Worm (Caenorhabditis elegans): ENCODE data around the gene Y59E1A.4.

Y59E1A.4 gene

DNA sequence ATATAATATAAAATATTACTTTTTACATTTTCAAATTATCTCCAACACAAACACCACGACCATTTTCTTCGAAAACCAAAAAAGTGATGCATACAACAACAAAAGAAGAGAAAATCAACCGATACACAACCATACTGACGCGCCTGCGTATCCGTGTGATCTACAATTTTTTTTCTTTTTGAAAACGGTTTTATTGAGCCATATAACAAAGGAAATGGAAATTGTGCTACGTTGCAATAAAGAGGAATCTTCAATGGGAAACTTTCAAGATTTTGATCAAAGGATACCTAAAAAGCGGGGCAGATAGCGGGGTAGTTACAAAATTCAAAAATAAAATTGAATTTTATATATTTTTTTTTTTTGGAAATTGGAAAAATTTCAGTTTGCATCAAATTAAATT is 34.9 kb upstream of the Y59E1A.4 start, which contains the start of gene F52D2.5:
Gene F52D2.5, minus strand, starts transcription at position 101 of the 400 bp plus-strand sequence.
- TF ChIP-seq F16B12.6 (tag; optimal IDR thresholded peaks at IDR 0.05), result no peak
- TF ChIP-seq C34B4.2 (tag; optimal IDR thresholded peaks at IDR 0.05), result no peak
- TF ChIP-seq rnt-1 (tag; optimal IDR thresholded peaks at IDR 0.05), result no peak

DNA sequence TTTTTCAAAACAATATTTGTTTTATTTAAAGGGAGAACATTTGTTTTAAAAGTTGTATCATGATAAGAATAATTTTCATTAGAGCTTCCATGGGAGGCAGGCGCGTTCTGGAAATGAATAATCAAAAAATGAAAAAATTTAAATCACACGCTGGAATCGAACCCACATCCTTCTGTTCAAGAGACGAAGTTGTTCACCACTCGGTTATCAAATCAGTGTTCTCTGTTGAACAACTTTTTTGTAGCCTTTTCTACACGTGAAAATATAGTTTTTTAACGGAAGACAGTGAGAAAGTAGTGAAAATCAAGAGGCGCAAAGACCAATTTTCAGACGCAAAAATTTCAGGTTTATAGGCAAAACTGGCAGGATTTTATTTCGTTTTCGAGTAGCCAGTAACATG is 33.0 kb upstream of the Y59E1A.4 start:
- TF ChIP-seq nhr-77 (tag; optimal IDR thresholded peaks at IDR 0.05) (no peak), ces-1 (GFP tag; optimal IDR thresholded peaks at IDR 0.05) (no peak), nhr-12 (tag; optimal IDR thresholded peaks at IDR 0.05) (no peak), unc-130 (tag; optimal IDR thresholded peaks at IDR 0.05) (no peak), unc-98 (GFP tag; IDR thresholded peaks at IDR 0.05) (no peak), rnt-1 (tag; optimal IDR thresholded peaks at IDR 0.05) (no peak), nhr-90 (tag; optimal IDR thresholded peaks at IDR 0.05; ENCODE audit: poor library complexity) (no peak), Y116A8C.19 (tag; optimal IDR thresholded peaks at IDR 0.05; ENCODE audit: borderline replicate concordance) (no peak), hpl-2 (GFP tag; optimal IDR thresholded peaks at IDR 0.05) (no peak), aly-2 (tag; optimal IDR thresholded peaks at IDR 0.05) (no peak), dsc-1 (tag; optimal IDR thresholded peaks at IDR 0.05) (no peak), sptf-1 (tag; optimal IDR thresholded peaks at IDR 0.05) (no peak), hlh-4 (tag; optimal IDR thresholded peaks at IDR 0.05) (no peak), sup-37 (GFP tag; optimal IDR thresholded peaks at IDR 0.05) (no peak), ceh-8 (GFP tag; optimal IDR thresholded peaks at IDR 0.05) (no peak), xbp-1 (tag; optimal IDR thresholded peaks at IDR 0.05) (no peak), nhr-20 (tag; optimal IDR thresholded peaks at IDR 0.05) (no peak), zag-1 (tag; optimal IDR thresholded peaks at IDR 0.05) (no peak), lin-39 (tag; optimal IDR thresholded peaks at IDR 0.05) (no peak), nhr-71 (tag; optimal IDR thresholded peaks at IDR 0.05) (no peak)

DNA sequence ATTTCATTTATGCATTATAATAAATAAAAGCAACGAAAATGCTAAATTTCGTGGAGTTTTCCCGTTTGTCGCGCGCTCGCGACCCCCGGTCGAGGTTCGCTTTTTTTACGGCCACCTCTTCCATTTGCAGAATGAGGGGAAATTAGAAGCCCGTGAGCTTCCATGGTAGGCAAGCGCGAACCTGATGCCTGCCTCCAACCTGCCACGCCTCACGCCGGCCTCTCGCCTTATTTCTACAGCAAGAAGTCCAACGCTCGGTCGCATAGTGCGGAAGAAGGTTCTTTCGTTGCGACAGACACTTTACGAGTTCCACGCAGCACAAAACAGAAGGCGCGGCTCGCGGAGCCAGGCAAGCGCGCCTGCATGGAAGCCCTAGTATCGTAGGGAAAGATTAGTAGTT is 31.9 kb upstream of the Y59E1A.4 start:
- TF ChIP-seq pax-3 (tag; optimal IDR thresholded peaks at IDR 0.05), result no peak
- no peak for TF ChIP-seq nhr-12 (tag; optimal IDR thresholded peaks at IDR 0.05)
- no peak for TF ChIP-seq dsc-1 (tag; optimal IDR thresholded peaks at IDR 0.05)
- TF ChIP-seq dpl-1 (GFP tag; optimal IDR thresholded peaks at IDR 0.05), result no peak
- TF ChIP-seq aly-2 (tag; optimal IDR thresholded peaks at IDR 0.05), result no peak
- TF ChIP-seq unc-86 (tag; optimal IDR thresholded peaks at IDR 0.05), result no peak
- no peak for TF ChIP-seq lir-3 (tag; optimal IDR thresholded peaks at IDR 0.05; ENCODE audit: poor library complexity)
- TF ChIP-seq nhr-28 (tag; optimal IDR thresholded peaks at IDR 0.05), result no peak
- no peak for TF ChIP-seq fkh-8 (tag; optimal IDR thresholded peaks at IDR 0.05)
- TF ChIP-seq ceh-8 (GFP tag; optimal IDR thresholded peaks at IDR 0.05), result no peak
- TF ChIP-seq unc-62 (GFP tag; optimal IDR thresholded peaks at IDR 0.05), result no peak
- TF ChIP-seq nhr-19 (GFP tag; conservative IDR thresholded peaks at IDR 0.05), result no peak
- TF ChIP-seq hlh-17 (GFP tag; optimal IDR thresholded peaks at IDR 0.05; ENCODE audit: borderline replicate concordance), result no peak
- TF ChIP-seq alr-1 (tag; optimal IDR thresholded peaks at IDR 0.05; ENCODE audit: borderline replicate concordance), result no peak
- no peak for TF ChIP-seq ceh-88 (GFP tag; IDR thresholded peaks at IDR 0.05)
- TF ChIP-seq mdl-1 (tag; optimal IDR thresholded peaks at IDR 0.05), result no peak
- no peak for TF ChIP-seq nhr-71 (tag; optimal IDR thresholded peaks at IDR 0.05)
- no peak for TF ChIP-seq nhr-90 (tag; optimal IDR thresholded peaks at IDR 0.05; ENCODE audit: poor library complexity)
- TF ChIP-seq unc-30 (tag; optimal IDR thresholded peaks at IDR 0.05), result no peak
- no peak for TF ChIP-seq ceh-82 (tag; optimal IDR thresholded peaks at IDR 0.05)

DNA sequence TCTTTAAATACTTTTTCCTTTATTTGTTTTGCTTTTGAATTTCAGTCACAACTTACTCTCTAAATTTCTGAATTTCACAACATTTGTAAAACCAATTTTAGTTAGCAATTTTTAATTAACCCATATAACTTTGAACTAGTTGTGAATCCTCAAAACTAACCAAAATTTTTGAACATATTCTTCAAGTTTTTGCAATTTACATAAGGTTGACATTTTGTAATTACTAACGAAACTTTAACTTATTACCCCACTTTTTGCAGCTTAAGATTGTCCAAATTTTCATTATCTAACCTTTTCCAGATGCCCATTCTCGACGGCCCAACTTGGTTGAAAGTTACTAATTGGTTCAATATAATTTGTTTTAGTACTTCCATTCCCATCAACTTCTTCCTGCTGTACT is 29.8 kb upstream of the Y59E1A.4 start, which contains the start of gene str-79:
Gene str-79, plus strand, starts transcription at position 301 of the 400 bp plus-strand sequence.
- TF ChIP-seq hlh-17 (GFP tag; optimal IDR thresholded peaks at IDR 0.05; ENCODE audit: borderline replicate concordance) (no peak), nhr-71 (tag; optimal IDR thresholded peaks at IDR 0.05) (no peak), C04F5.9 (tag; optimal IDR thresholded peaks at IDR 0.05) (no peak), zag-1 (tag; optimal IDR thresholded peaks at IDR 0.05) (no peak), snu-23 (GFP tag; optimal IDR thresholded peaks at IDR 0.05) (no peak), lir-3 (tag; optimal IDR thresholded peaks at IDR 0.05; ENCODE audit: poor library complexity) (no peak), unc-130 (tag; optimal IDR thresholded peaks at IDR 0.05) (no peak), isw-1 (GFP tag; IDR thresholded peaks at IDR 0.05) (no peak), fkh-8 (tag; optimal IDR thresholded peaks at IDR 0.05) (no peak), lsy-2 (tag; optimal IDR thresholded peaks at IDR 0.05) (no peak), fos-1 (tag; optimal IDR thresholded peaks at IDR 0.05) (no peak), Y116A8C.19 (tag; optimal IDR thresholded peaks at IDR 0.05; ENCODE audit: borderline replicate concordance) (no peak)
